Fruit fly (Drosophila melanogaster) whole organism, prepupa: ENCODE measurements around the gene Ugt316A1.

Source experiments
- CG6276 ChIP-seq: fragments of 200-800 bp; sonication (Bioruptor generic); optimal IDR thresholded peaks from 2 replicates; lab custom pipeline; 2017; ENCODE audit warnings: missing biosample characterization, mild to moderate bottlenecking, missing genetic modification characterization
- Gug ChIP-seq: fragments of 200-800 bp; sonication (Bioruptor generic); IDR thresholded peaks from 2 replicates; pipeline ENCODE4 v1.3.6; 2022; ENCODE audit warnings: missing biosample characterization, missing genetic modification characterization
- Hr38 ChIP-seq: sonication (Bioruptor generic); optimal IDR thresholded peaks from 2 replicates; lab custom pipeline; 2016; ENCODE audit warnings: missing biosample characterization, missing genetic modification characterization
- Lpt ChIP-seq: fragments of 200-800 bp; sonication (Bioruptor generic); optimal IDR thresholded peaks from 3 replicates; lab custom pipeline; 2016; ENCODE audit warnings: missing biosample characterization, missing genetic modification characterization
- achi ChIP-seq: fragments of 200-800 bp; sonication (Bioruptor generic); optimal IDR thresholded peaks from 3 replicates; lab custom pipeline; 2016; ENCODE audit warnings: missing biosample characterization, missing genetic modification characterization
- acj6 ChIP-seq: fragments of 200-800 bp; sonication (Bioruptor generic); optimal IDR thresholded peaks from 3 replicates; lab custom pipeline; 2016; ENCODE audit warnings: missing biosample characterization, missing genetic modification characterization
- eg ChIP-seq: fragments of 200-800 bp; sonication (Bioruptor generic); IDR thresholded peaks from 3 replicates; pipeline ENCODE4 v1.3.6; 2022; ENCODE audit warnings: missing biosample characterization, missing genetic modification characterization
- net ChIP-seq: fragments of 200-800 bp; sonication (Bioruptor generic); optimal IDR thresholded peaks from 3 replicates; lab custom pipeline; 2016; ENCODE audit warnings: missing biosample characterization, missing genetic modification characterization

- TF ChIP-seq Lpt (GFP tag; lab: Kevin White, UChicago) (no peak), achi (GFP tag; lab: Kevin White, UChicago) (no peak), acj6 (GFP tag; lab: Kevin White, UChicago) (no peak), Gug (GFP tag; lab: Robert Waterston, UW) (no peak), net (GFP tag; lab: Kevin White, UChicago) (no peak), eg (no peak), Hr38 (GFP tag; lab: Kevin White, UChicago) (no peak), CG6276 (GFP tag; lab: Kevin White, UChicago) (no peak)
Measured at dm6 chr3L:19051926-19052325, 10.7 kb downstream of the Ugt316A1 start, which contains the start of gene Acp76A.
